Fruit fly (Drosophila melanogaster): Measurements from ENCODE around the gene Glyp.

The Glyp gene

DNA sequence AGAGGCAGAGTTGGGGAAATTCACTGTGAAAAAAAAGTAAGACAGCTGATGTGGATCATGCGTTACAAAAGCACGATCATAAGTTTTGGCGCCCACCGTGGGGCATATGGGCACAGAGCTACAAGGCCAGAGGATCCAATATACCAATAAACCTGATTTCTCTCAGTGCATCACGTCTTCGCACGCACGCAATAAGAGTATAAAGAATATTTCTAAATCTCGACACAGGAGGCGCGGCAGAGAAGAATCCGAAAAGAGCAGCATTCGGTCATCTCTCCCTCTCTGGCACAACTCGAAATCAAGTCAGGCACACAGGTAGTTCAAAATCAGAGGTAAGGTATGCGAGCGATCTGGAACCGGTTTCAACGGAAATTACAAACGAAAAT lies 32.9 kb downstream of the Glyp start (continued):
- TF ChIP-seq CG11294 (GFP tag; IDR thresholded peaks at IDR 0.05), result peak; percentile 86
- TF ChIP-seq fd59A (GFP tag; optimal IDR thresholded peaks at IDR 0.05), result peak; percentile 97
- TF ChIP-seq CG4318 (GFP tag; optimal IDR thresholded peaks at IDR 0.05), result peak; percentile 75
- TF ChIP-seq Hr38 (GFP tag; optimal IDR thresholded peaks at IDR 0.05), result no peak
- TF ChIP-seq Hr39 (GFP tag; optimal IDR thresholded peaks at IDR 0.05), result peak; percentile 96
- TF ChIP-seq CG31627 (GFP tag; optimal IDR thresholded peaks at IDR 0.05), result peak; percentile 95
- peak; percentile 93 for TF ChIP-seq Smox (GFP tag; optimal IDR thresholded peaks at IDR 0.05)
- peak; percentile 95 for TF ChIP-seq Eip75B (GFP tag; optimal IDR thresholded peaks at IDR 0.05)
- peak; percentile 93 for TF ChIP-seq CG10669 (GFP tag; optimal IDR thresholded peaks at IDR 0.05)
- peak; percentile 98 for TF ChIP-seq svp (GFP tag)
- TF ChIP-seq fkh (GFP tag; optimal IDR thresholded peaks at IDR 0.05), result peak; percentile 35
- TF ChIP-seq esn (GFP tag; optimal IDR thresholded peaks at IDR 0.05), result peak; percentile 97
- TF ChIP-seq net (GFP tag; optimal IDR thresholded peaks at IDR 0.05), result peak; percentile 85
- TF ChIP-seq CG34406 (GFP tag; optimal IDR thresholded peaks at IDR 0.05), result peak; percentile 89
- TF ChIP-seq salr (GFP tag; optimal IDR thresholded peaks at IDR 0.05), result peak; percentile 68 to 95
- peak; percentile 86 for TF ChIP-seq CG8632 (GFP tag; optimal IDR thresholded peaks at IDR 0.05)
- peak; percentile 94 for TF ChIP-seq cyc (GFP tag; optimal IDR thresholded peaks at IDR 0.05)
- peak; percentile 85 for TF ChIP-seq Eip93F (GFP tag; optimal IDR thresholded peaks at IDR 0.05)

- TF ChIP-seq lz (GFP tag; optimal IDR thresholded peaks at IDR 0.05), result peak; percentile 94
- peak; percentile 94 for TF ChIP-seq Sox102F (GFP tag; optimal IDR thresholded peaks at IDR 0.05)
- TF ChIP-seq Hr4 (GFP tag; optimal IDR thresholded peaks at IDR 0.05), result peak; percentile 24
- TF ChIP-seq Hr39 (GFP tag; optimal IDR thresholded peaks at IDR 0.05), result peak; percentile 95
- TF ChIP-seq CG16779 (tag; optimal IDR thresholded peaks at IDR 0.05), result peak; percentile 75
- peak; percentile 96 for TF ChIP-seq Ets96B (tag; optimal IDR thresholded peaks at IDR 0.05)
- peak; percentile 93 for TF ChIP-seq Met (GFP tag; optimal IDR thresholded peaks at IDR 0.05)
- peak; percentile 97 for TF ChIP-seq CG3032 (tag; optimal IDR thresholded peaks at IDR 0.05)
- TF ChIP-seq CG9139 (GFP tag; optimal IDR thresholded peaks at IDR 0.05), result peak; percentile 90
- peak; percentile 97 for TF ChIP-seq CG10669 (GFP tag; optimal IDR thresholded peaks at IDR 0.05)
- TF ChIP-seq CG8632 (GFP tag; optimal IDR thresholded peaks at IDR 0.05), result peak; percentile 90
- no peak for TF ChIP-seq fkh (GFP tag; optimal IDR thresholded peaks at IDR 0.05)
- TF ChIP-seq CG6854 (GFP tag; optimal IDR thresholded peaks at IDR 0.05), result peak; percentile 87
- TF ChIP-seq CG15336 (GFP tag; IDR thresholded peaks at IDR 0.05), result peak; percentile 61
- peak; percentile 39 for TF ChIP-seq CG6276 (GFP tag; optimal IDR thresholded peaks at IDR 0.05)
- TF ChIP-seq CG6163 (GFP tag; IDR thresholded peaks at IDR 0.05), result peak; percentile 95
- peak; percentile 93 for TF ChIP-seq acj6 (GFP tag; optimal IDR thresholded peaks at IDR 0.05)
- TF ChIP-seq achi (GFP tag; optimal IDR thresholded peaks at IDR 0.05), result peak; percentile 88
- peak; percentile 19 for TF ChIP-seq CG4318 (GFP tag; optimal IDR thresholded peaks at IDR 0.05)
- peak; percentile 96 for TF ChIP-seq Eip75B (GFP tag; optimal IDR thresholded peaks at IDR 0.05)
- peak; percentile 83 for TF ChIP-seq Eip93F (GFP tag; optimal IDR thresholded peaks at IDR 0.05)
- TF ChIP-seq esn (GFP tag; optimal IDR thresholded peaks at IDR 0.05), result peak; percentile 94
- TF ChIP-seq Gug (GFP tag; IDR thresholded peaks at IDR 0.05), result peak; percentile 66
- TF ChIP-seq CG8319 (GFP tag; optimal IDR thresholded peaks at IDR 0.05), result peak; percentile 90
- TF ChIP-seq cyc (GFP tag; optimal IDR thresholded peaks at IDR 0.05), result peak; percentile 96
- TF ChIP-seq vri (GFP tag; optimal IDR thresholded peaks at IDR 0.05), result peak; percentile 87
- TF ChIP-seq CG6792 (GFP tag; optimal IDR thresholded peaks at IDR 0.05), result peak; percentile 92
- peak; percentile 97 for TF ChIP-seq svp (GFP tag)
- TF ChIP-seq CG11902 (GFP tag; optimal IDR thresholded peaks at IDR 0.05), result peak; percentile 84
- peak; percentile 93 for TF ChIP-seq dsx (GFP tag; optimal IDR thresholded peaks at IDR 0.05; ENCODE audit: poor library complexity, severe bottlenecking)
- TF ChIP-seq CG31627 (GFP tag; optimal IDR thresholded peaks at IDR 0.05), result peak; percentile 93
- TF ChIP-seq CG10631 (GFP tag; optimal IDR thresholded peaks at IDR 0.05), result peak; percentile 91
- peak; percentile 88 for TF ChIP-seq CG11762 (GFP tag; optimal IDR thresholded peaks at IDR 0.05; ENCODE audit: insufficient read depth)
- peak; percentile 91 for TF ChIP-seq Sox14 (GFP tag; optimal IDR thresholded peaks at IDR 0.05)
- TF ChIP-seq spab (GFP tag; optimal IDR thresholded peaks at IDR 0.05), result peak; percentile 97
- TF ChIP-seq Sox15 (GFP tag; optimal IDR thresholded peaks at IDR 0.05), result peak; percentile 89
- peak; percentile 86 for TF ChIP-seq Blimp-1 (GFP tag; optimal IDR thresholded peaks at IDR 0.05)
- TF ChIP-seq net (GFP tag; optimal IDR thresholded peaks at IDR 0.05), result peak; percentile 85
- TF ChIP-seq eg (GFP tag; IDR thresholded peaks at IDR 0.05), result peak; percentile 56; the same call in 2 of the 3 replicates
- TF ChIP-seq CG6808 (GFP tag; optimal IDR thresholded peaks at IDR 0.05), result peak; percentile 96
- TF ChIP-seq CG11294 (GFP tag; IDR thresholded peaks at IDR 0.05), result peak; percentile 35; the same call in 1 of the 2 replicates
These were observed 34.1 kb downstream of the Glyp start for dm6 chr2L:2164520-2165237.
